Fruit fly (Drosophila melanogaster) whole organism, larva: ENCODE measurements around the gene CG34160.

Experiments used
- noc ChIP-seq: fragments of 200-800 bp; sonication (Bioruptor generic); optimal IDR thresholded peaks from 3 replicates; lab custom pipeline; 2019; ENCODE audit warnings: missing biosample characterization, mild to moderate bottlenecking, missing genetic modification characterization, moderate library complexity

The CG34160 gene

dm6 chr2L:10581602-10582001 is 2.0 kb downstream of the CG34160 start, which contains the start of gene CG34161:
TSS of gene CG34161 (minus strand) at chr2L:10581702.
- no peak for TF ChIP-seq noc (tag; lab: Kevin White, UChicago)

dm6 chr2L:10603604-10604003 is 24.1 kb downstream of the CG34160 start:
- TF ChIP-seq noc (tag; lab: Kevin White, UChicago), result no peak

- no peak for TF ChIP-seq noc (tag; lab: Kevin White, UChicago)
Observed at dm6 chr2L:10607697-10608096, 28.1 kb downstream of the CG34160 start.

DNA sequence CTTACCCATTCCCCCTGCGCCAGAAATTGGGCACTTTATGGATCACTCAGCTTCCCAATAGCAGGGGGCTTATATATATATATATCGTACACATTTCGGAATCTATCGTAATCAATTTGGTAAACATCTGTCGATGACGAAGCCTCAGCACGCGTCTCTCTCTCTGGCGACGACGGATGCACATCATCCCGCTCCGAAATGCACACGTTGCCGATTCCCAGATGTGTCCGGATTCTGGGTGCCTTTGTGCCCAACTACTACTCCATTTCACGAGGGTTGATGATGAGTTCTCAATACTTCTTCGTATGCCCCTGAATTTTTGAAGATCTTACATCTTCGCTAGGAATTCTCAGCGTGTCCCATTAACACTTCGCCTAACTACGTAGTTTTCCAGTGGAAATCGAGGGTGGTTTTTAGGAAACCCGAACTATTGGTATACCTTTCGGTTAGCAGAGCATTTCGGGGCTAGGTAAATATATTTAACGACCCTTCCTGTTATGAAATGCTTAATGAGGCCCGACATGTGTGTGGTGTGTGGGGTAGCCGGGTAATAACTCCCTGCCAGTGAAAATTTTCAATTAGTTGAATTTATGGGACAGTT is 29.2 kb downstream of the CG34160 start:
- no peak for TF ChIP-seq noc (tag; lab: Kevin White, UChicago)

- TF ChIP-seq noc (tag; lab: Kevin White, UChicago), result no peak
Observed at dm6 chr2L:10613104-10613503, 33.6 kb downstream of the CG34160 start.

- no peak for TF ChIP-seq noc (tag; lab: Kevin White, UChicago)
Observed at dm6 chr2L:10614660-10615479, 35.3 kb downstream of the CG34160 start.

dm6 chr2L:10615889-10616288 is 36.3 kb downstream of the CG34160 start:
- no peak for TF ChIP-seq noc (tag; lab: Kevin White, UChicago)

dm6 chr2L:10616767-10617166 is 37.2 kb downstream of the CG34160 start:
- no peak for TF ChIP-seq noc (tag; lab: Kevin White, UChicago)

- no peak for TF ChIP-seq noc (tag; lab: Kevin White, UChicago)
Observed at dm6 chr2L:10625935-10626334, 46.4 kb downstream of the CG34160 start.
